Worm (Caenorhabditis elegans): Measurements from ENCODE around the gene algn-9.

The algn-9 gene

ce11 chrII:10541923-10542486, 42.1 kb upstream of the algn-9 start, which contains the start of gene pro-1 (continued):
- TF ChIP-seq pha-4 (GFP tag; IDR thresholded peaks at IDR 0.05) (peak; percentile 87), pha-4 (tag; optimal IDR thresholded peaks at IDR 0.05) (peak; percentile 32), madf-5 (GFP tag; IDR thresholded peaks at IDR 0.05) (peak; percentile 45 to 73), daf-19 (GFP tag; conservative IDR thresholded peaks at IDR 0.05) (peak; percentile 78), T26A8.4 (GFP tag; IDR thresholded peaks at IDR 0.05) (peak; percentile 95), lin-39 (tag; optimal IDR thresholded peaks at IDR 0.05) (no peak), dmd-8 (GFP tag; IDR thresholded peaks at IDR 0.05) (0 out of 2 replicates have a peak, but pooled peaks have one; percentile 39), jun-1 (tag; optimal IDR thresholded peaks at IDR 0.05) (peak; percentile 34), lin-29 (GFP tag; IDR thresholded peaks at IDR 0.05) (peak; percentile 89), zfp-2 (tag; optimal IDR thresholded peaks at IDR 0.05) (no peak), lir-3 (tag; optimal IDR thresholded peaks at IDR 0.05) (no peak), dmd-9 (GFP tag; IDR thresholded peaks at IDR 0.05) (peak; percentile 75; the same call in 1 of the 2 replicates), nhr-42 (GFP tag; IDR thresholded peaks at IDR 0.05) (peak; percentile 78), lin-1 (GFP tag; IDR thresholded peaks at IDR 0.05) (peak; percentile 72), nhr-111 (GFP tag; optimal IDR thresholded peaks at IDR 0.05) (peak; percentile 79), mdt-29 (GFP tag; IDR thresholded peaks at IDR 0.05) (peak; percentile 89), lin-38 (GFP tag; IDR thresholded peaks at IDR 0.05) (peak; percentile 84), snpc-1.2 (GFP tag; IDR thresholded peaks at IDR 0.05) (peak; percentile 85), F10B5.3 (tag; optimal IDR thresholded peaks at IDR 0.05) (no peak)

ce11 chrII:10542654-10543456, 41.3 kb upstream of the algn-9 start:
- TF ChIP-seq ces-1 (GFP tag; optimal IDR thresholded peaks at IDR 0.05): no peak
- peak; percentile 22; the same call in 1 of the 2 replicates for TF ChIP-seq Y48G9A.11 (GFP tag; IDR thresholded peaks at IDR 0.05)
- TF ChIP-seq nhr-25 (tag; optimal IDR thresholded peaks at IDR 0.05; ENCODE audit: borderline replicate concordance, insufficient read depth): peak; percentile 72
- no peak for TF ChIP-seq ceh-32 (tag; optimal IDR thresholded peaks at IDR 0.05; ENCODE audit: poor library complexity)
- TF ChIP-seq madf-9 (GFP tag; conservative IDR thresholded peaks at IDR 0.05): peak; percentile 4; the same call in 1 of the 2 replicates
- peak; percentile 3 to 47; a peak in 2 of 4 replicates for TF ChIP-seq madf-5 (GFP tag; IDR thresholded peaks at IDR 0.05)
- TF ChIP-seq dpl-1 (GFP tag; optimal IDR thresholded peaks at IDR 0.05): no peak
- no peak for TF ChIP-seq nhr-237 (tag; optimal IDR thresholded peaks at IDR 0.05)
- TF ChIP-seq dmd-8 (GFP tag; IDR thresholded peaks at IDR 0.05): 0 out of 2 replicates have a peak, but pooled peaks have one; percentile 61
- no peak for TF ChIP-seq ztf-7 (tag; optimal IDR thresholded peaks at IDR 0.05)
- TF ChIP-seq tag-97 (GFP tag; IDR thresholded peaks at IDR 0.05): peak; percentile 11; the same call in 1 of the 2 replicates
- no peak for TF ChIP-seq duxl-1 (tag; optimal IDR thresholded peaks at IDR 0.05; ENCODE audit: poor library complexity)
- no peak for TF ChIP-seq zip-2 (tag; optimal IDR thresholded peaks at IDR 0.05)
- no peak for TF ChIP-seq fos-1 (tag; optimal IDR thresholded peaks at IDR 0.05)
- TF ChIP-seq nhr-77 (tag; optimal IDR thresholded peaks at IDR 0.05): no peak
- TF ChIP-seq aly-2 (tag; optimal IDR thresholded peaks at IDR 0.05): no peak
- peak; percentile 2; the same call in 1 of the 2 replicates for TF ChIP-seq dmd-9 (GFP tag; IDR thresholded peaks at IDR 0.05)
- peak; percentile 16; the same call in 1 of the 2 replicates for TF ChIP-seq dmd-6 (GFP tag; IDR thresholded peaks at IDR 0.05)
- no peak for TF ChIP-seq daf-12 (tag; optimal IDR thresholded peaks at IDR 0.05)
- no peak for TF ChIP-seq unc-130 (GFP tag; optimal IDR thresholded peaks at IDR 0.05)
- no peak for TF ChIP-seq cey-2 (tag; optimal IDR thresholded peaks at IDR 0.05; ENCODE audit: borderline replicate concordance, insufficient read depth)
- peak; percentile 14; the same call in 1 of the 2 replicates for TF ChIP-seq Y105C5A.15 (GFP tag; IDR thresholded peaks at IDR 0.05)
- no peak; the same call in none of the 2 replicates for TF ChIP-seq pha-4 (GFP tag; IDR thresholded peaks at IDR 0.05)
- TF ChIP-seq pha-4 (tag; optimal IDR thresholded peaks at IDR 0.05): no peak
- no peak for TF ChIP-seq ztf-11 (tag; optimal IDR thresholded peaks at IDR 0.05)
- no peak for TF ChIP-seq zag-1 (tag; optimal IDR thresholded peaks at IDR 0.05)
- TF ChIP-seq zfp-2 (tag; optimal IDR thresholded peaks at IDR 0.05): no peak
- TF ChIP-seq ceh-82 (tag; optimal IDR thresholded peaks at IDR 0.05): no peak
- TF ChIP-seq lsy-2 (tag; optimal IDR thresholded peaks at IDR 0.05): peak in 1 of 2 experiments; percentile 29
- peak; percentile 55; the same call in 1 of the 2 replicates for TF ChIP-seq ZK337.2 (GFP tag; IDR thresholded peaks at IDR 0.05)
- TF ChIP-seq mxl-3 (GFP tag; optimal IDR thresholded peaks at IDR 0.05): no peak
- peak; percentile 62; the same call in 1 of the 2 replicates for TF ChIP-seq lim-7 (GFP tag; IDR thresholded peaks at IDR 0.05)
- TF ChIP-seq D1046.2 (GFP tag; IDR thresholded peaks at IDR 0.05): peak; percentile 57; the same call in 1 of the 2 replicates

All from whole organism, L4 larva.